Worm (Caenorhabditis elegans): Measurements from ENCODE around the gene Y43C5A.3.

DNA sequence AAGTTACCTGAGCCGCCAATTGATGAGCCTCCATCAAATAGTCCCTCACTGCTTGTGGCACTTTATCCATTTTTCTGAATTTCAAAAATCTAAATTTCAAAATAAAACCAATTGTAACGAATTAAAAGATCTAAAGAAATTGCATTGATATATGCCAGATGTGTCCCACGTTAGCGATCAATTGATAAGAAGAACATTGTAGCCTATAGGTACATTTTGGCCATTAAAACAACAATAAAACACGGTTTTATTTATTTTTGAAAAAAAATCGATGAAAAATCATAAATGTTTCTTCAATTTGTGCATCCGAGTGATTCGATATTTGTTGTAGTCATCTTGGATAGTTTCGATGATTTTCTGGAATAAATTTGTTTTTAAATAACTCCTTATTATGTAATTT lies 34.8 kb upstream of the Y43C5A.3 start, which contains the start of gene ech-8:
- no peak for TF ChIP-seq hmg-4 (GFP tag; optimal IDR thresholded peaks at IDR 0.05)
- no peak for TF ChIP-seq ama-1 (optimal IDR thresholded peaks at IDR 0.05)
- TF ChIP-seq ceh-36 (tag; optimal IDR thresholded peaks at IDR 0.05), result no peak
- no peak for TF ChIP-seq hmbx-1 (tag; optimal IDR thresholded peaks at IDR 0.05)
- TF ChIP-seq B0310.2 (tag; optimal IDR thresholded peaks at IDR 0.05), result no peak
- no peak for TF ChIP-seq tbx-37 (GFP tag; conservative IDR thresholded peaks at IDR 0.05)
- no peak for TF ChIP-seq flt-1 (GFP tag; IDR thresholded peaks at IDR 0.05)
- no peak for TF ChIP-seq scrt-1 (GFP tag; IDR thresholded peaks at IDR 0.05)
